Worm (Caenorhabditis elegans) whole organism, late embryonic: ENCODE results near the gene npax-1.
A peak's percentile ranks its signal among the peaks of the same experiment; 100 is the strongest.

ENCODE experiments used
- C08G9.2 ChIP-seq: sonication (generic microtip); optimal IDR thresholded peaks from 2 replicates; lab custom pipeline; 2016; ENCODE audit warnings: mild to moderate bottlenecking, missing genetic modification characterization, moderate library complexity, missing compliant biosample characterization
- F13H6.1 ChIP-seq: sonication (generic microtip); optimal IDR thresholded peaks from 2 replicates; lab custom pipeline; 2016; ENCODE audit warnings: missing genetic modification characterization, missing compliant biosample characterization
- K02D7.2 ChIP-seq: sonication (generic microtip); optimal IDR thresholded peaks from 2 replicates; lab custom pipeline; 2017; ENCODE audit warnings: mild to moderate bottlenecking, missing genetic modification characterization, missing compliant biosample characterization
- K09A11.1 ChIP-seq: sonication (generic microtip); optimal IDR thresholded peaks from 2 replicates; lab custom pipeline; 2017; ENCODE audit warnings: antibody characterized with exemption, mild to moderate bottlenecking, missing genetic modification characterization, missing compliant biosample characterization; ENCODE audit not compliant: insufficient read depth
- T23F11.4 ChIP-seq: fragments of 200-800 bp; sonication (Bioruptor generic); optimal IDR thresholded peaks from 2 replicates; lab custom pipeline; 2018; ENCODE audit warnings: mild to moderate bottlenecking, missing genetic modification characterization, missing compliant biosample characterization
- ahr-1 ChIP-seq: sonication (generic microtip); optimal IDR thresholded peaks from 2 replicates; lab custom pipeline; 2016; ENCODE audit warnings: missing genetic modification characterization, missing compliant biosample characterization
- ama-1 ChIP-seq: fragments of 150-350 bp; optimal IDR thresholded peaks from 2 replicates; lab custom pipeline; 2014
- ceh-14 ChIP-seq: sonication (generic microtip); optimal IDR thresholded peaks from 2 replicates; lab custom pipeline; 2016; ENCODE audit warnings: missing genotype, missing genetic modification characterization, missing compliant biosample characterization
- ceh-18 ChIP-seq: sonication (generic microtip); optimal IDR thresholded peaks from 2 replicates; lab custom pipeline; 2016; ENCODE audit warnings: missing genetic modification characterization, missing compliant biosample characterization
- ceh-22 ChIP-seq: sonication (generic microtip); optimal IDR thresholded peaks from 2 replicates; lab custom pipeline; 2017; ENCODE audit warnings: missing biosample characterization, missing genetic modification characterization
- ceh-30 ChIP-seq: fragments of 150-350 bp; optimal IDR thresholded peaks from 2 replicates; lab custom pipeline; 2014; ENCODE audit warnings: missing biosample characterization, missing genetic modification characterization
- ceh-45 ChIP-seq: fragments of 200-800 bp; sonication (Bioruptor generic); IDR thresholded peaks from 2 replicates; pipeline ENCODE4 v1.3.6; 2022; ENCODE audit warnings: missing genetic modification reagents, missing genetic modification characterization, missing compliant biosample characterization
- ceh-48 ChIP-seq: sonication (generic microtip); optimal IDR thresholded peaks from 2 replicates; lab custom pipeline; 2016; ENCODE audit warnings: missing genetic modification characterization, inconsistent platforms, missing compliant biosample characterization
- ceh-6 ChIP-seq: fragments of 200-800 bp; sonication (Bioruptor generic); optimal IDR thresholded peaks from 2 replicates; lab custom pipeline; 2018; ENCODE audit warnings: mild to moderate bottlenecking, missing genetic modification characterization, missing compliant biosample characterization
- ceh-9 ChIP-seq: sonication (generic microtip); optimal IDR thresholded peaks from 2 replicates; lab custom pipeline; 2016; ENCODE audit warnings: mild to moderate bottlenecking, missing genetic modification characterization, inconsistent platforms, missing compliant biosample characterization
- dmd-4 ChIP-seq: sonication (generic microtip); optimal IDR thresholded peaks from 2 replicates; lab custom pipeline; 2016; ENCODE audit warnings: borderline replicate concordance, missing genetic modification characterization, missing compliant biosample characterization
- elt-2 ChIP-seq: sonication (generic microtip); optimal IDR thresholded peaks from 2 replicates; lab custom pipeline; 2016; ENCODE audit warnings: missing genetic modification reagents, missing genetic modification characterization, missing compliant biosample characterization
- elt-4 ChIP-seq: sonication (generic microtip); optimal IDR thresholded peaks from 2 replicates; lab custom pipeline; 2016; ENCODE audit warnings: missing genetic modification characterization, missing compliant biosample characterization
- eyg-1 ChIP-seq: sonication (generic microtip); optimal IDR thresholded peaks from 2 replicates; lab custom pipeline; 2016; ENCODE audit warnings: missing genotype, missing genetic modification characterization, missing compliant biosample characterization
- fkh-10 ChIP-seq: fragments of 150-350 bp; optimal IDR thresholded peaks from 2 replicates; lab custom pipeline; 2014; ENCODE audit warnings: missing biosample characterization, missing genetic modification reagents, missing genetic modification characterization
- gmeb-2 ChIP-seq: sonication (generic microtip); optimal IDR thresholded peaks from 2 replicates; lab custom pipeline; 2016; ENCODE audit warnings: missing genetic modification characterization, inconsistent platforms, missing compliant biosample characterization
- hlh-30 ChIP-seq: sonication (generic microtip); optimal IDR thresholded peaks from 2 replicates; lab custom pipeline; 2017; ENCODE audit warnings: antibody characterized with exemption, missing genetic modification characterization, missing compliant biosample characterization; ENCODE audit not compliant: insufficient read depth
- hlh-8 ChIP-seq: sonication (generic microtip); optimal IDR thresholded peaks from 2 replicates; lab custom pipeline; 2016; ENCODE audit warnings: missing genotype, missing genetic modification characterization, missing compliant biosample characterization
- lim-6 ChIP-seq: sonication (generic microtip); optimal IDR thresholded peaks from 2 replicates; lab custom pipeline; 2016; ENCODE audit warnings: missing genetic modification characterization, missing compliant biosample characterization
- madf-2 ChIP-seq: sonication (generic microtip); optimal IDR thresholded peaks from 2 replicates; lab custom pipeline; 2017; ENCODE audit warnings: missing genetic modification characterization, missing compliant biosample characterization
- nhr-11 ChIP-seq: fragments of 150-350 bp; optimal IDR thresholded peaks from 2 replicates; lab custom pipeline; 2014; ENCODE audit warnings: missing biosample characterization, missing genetic modification characterization
- nhr-232 ChIP-seq: sonication (generic microtip); optimal IDR thresholded peaks from 2 replicates; lab custom pipeline; 2016; ENCODE audit warnings: missing genetic modification characterization, missing compliant biosample characterization
- pat-9 ChIP-seq: fragments of 200-800 bp; sonication (Bioruptor generic); optimal IDR thresholded peaks from 2 replicates; lab custom pipeline; 2018; ENCODE audit warnings: mild to moderate bottlenecking, missing genetic modification characterization, moderate library complexity, missing compliant biosample characterization
- pha-2 ChIP-seq: sonication (generic microtip); optimal IDR thresholded peaks from 2 replicates; lab custom pipeline; 2017; ENCODE audit warnings: mild to moderate bottlenecking, missing genetic modification characterization, missing compliant biosample characterization
- pros-1 ChIP-seq: fragments of 150-350 bp; optimal IDR thresholded peaks from 2 replicates; lab custom pipeline; 2014; ENCODE audit warnings: missing biosample characterization, missing genetic modification reagents, missing genetic modification characterization
- ref-2 ChIP-seq: sonication (generic microtip); optimal IDR thresholded peaks from 2 replicates; lab custom pipeline; 2016; ENCODE audit warnings: missing genetic modification characterization, missing compliant biosample characterization
- sox-2 ChIP-seq: fragments of 200-800 bp; sonication (Bioruptor generic); IDR thresholded peaks from 2 replicates; pipeline ENCODE4 v1.3.6; 2022; ENCODE audit warnings: missing genetic modification reagents, missing genetic modification characterization, missing compliant biosample characterization
- syd-9 ChIP-seq: sonication (generic microtip); optimal IDR thresholded peaks from 2 replicates; lab custom pipeline; 2016; ENCODE audit warnings: mild to moderate bottlenecking, missing genetic modification characterization, moderate library complexity, missing compliant biosample characterization
- tbx-2 ChIP-seq: sonication (generic microtip); optimal IDR thresholded peaks from 2 replicates; lab custom pipeline; 2016; ENCODE audit warnings: missing genetic modification characterization, missing compliant biosample characterization
- tbx-7 ChIP-seq: sonication (generic microtip); optimal IDR thresholded peaks from 2 replicates; lab custom pipeline; 2016; ENCODE audit warnings: missing genotype, missing genetic modification characterization, missing compliant biosample characterization
- unc-3 ChIP-seq, 2 experiments: fragments of 200-800 bp in 1 of 2; sonication (Bioruptor generic) in 1 of 2; sonication (generic microtip) in 1 of 2; conservative IDR thresholded peaks in 1 of 2; optimal IDR thresholded peaks in 1 of 2; 2 replicates each; pipeline versions ENCODE4 v1.3.6 to Lab custom; 2016 to 2022; ENCODE audit warnings: missing compliant biosample characterization in 2 of 2, missing genetic modification characterization in 2 of 2, missing genetic modification reagents in 1 of 2
- unc-42 ChIP-seq: sonication (generic microtip); optimal IDR thresholded peaks from 2 replicates; lab custom pipeline; 2016; ENCODE audit warnings: missing genotype, missing genetic modification characterization, missing compliant biosample characterization
- unc-55 ChIP-seq: sonication (generic microtip); optimal IDR thresholded peaks from 2 replicates; lab custom pipeline; 2017; ENCODE audit warnings: missing biosample characterization, missing genetic modification reagents, missing genetic modification characterization
- unc-86 ChIP-seq: sonication (generic microtip); optimal IDR thresholded peaks from 2 replicates; lab custom pipeline; 2016; ENCODE audit warnings: missing genetic modification characterization, missing compliant biosample characterization
- zip-5 ChIP-seq: sonication (generic microtip); optimal IDR thresholded peaks from 2 replicates; lab custom pipeline; 2016; ENCODE audit warnings: missing genetic modification characterization, missing compliant biosample characterization

npax-1 gene

DNA sequence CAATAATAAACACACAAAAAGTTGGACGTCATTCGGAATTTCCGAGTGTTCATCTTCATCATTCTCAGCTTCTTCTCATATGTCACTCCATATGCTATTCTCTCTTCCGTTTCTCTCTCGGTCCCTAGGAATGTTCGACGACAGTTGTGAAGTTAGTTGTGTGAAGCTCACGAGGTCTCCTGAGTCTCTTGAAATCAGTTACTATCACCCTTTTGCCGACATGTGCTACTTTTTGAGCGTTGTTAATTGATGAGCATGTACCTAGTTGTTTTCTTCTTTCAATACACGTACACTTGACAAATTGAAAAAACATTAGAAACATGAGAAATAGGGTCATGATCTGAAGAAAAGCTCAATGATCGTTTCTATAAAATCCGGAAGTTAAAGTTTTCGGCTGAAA, 7.8 kb downstream of the npax-1 start:
- peak; percentile 66 for TF ChIP-seq ceh-18 (tag; lab: Kevin White, UChicago)
- TF ChIP-seq lim-6 (tag; lab: Kevin White, UChicago), result no peak

DNA sequence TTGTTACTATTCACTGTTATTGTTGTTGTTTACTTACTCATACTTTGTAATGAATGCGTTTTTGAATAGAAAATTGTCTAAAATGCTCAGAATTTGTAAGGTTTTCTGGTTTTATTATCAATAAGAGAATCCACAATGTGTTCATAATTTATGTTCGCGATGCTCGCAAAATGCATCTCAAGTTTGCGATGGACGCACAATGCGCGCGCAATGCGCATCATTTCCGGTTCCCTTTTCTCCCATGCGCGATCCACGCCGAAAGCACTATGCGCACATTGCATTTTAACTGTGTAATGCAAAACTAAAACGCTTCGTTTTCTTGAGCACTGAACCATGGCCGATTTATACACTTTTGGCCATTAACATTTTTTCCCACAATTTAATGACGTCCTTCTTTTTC, 11.7 kb downstream of the npax-1 start:
- TF ChIP-seq pha-2 (tag; lab: Kevin White, UChicago) (no peak), unc-55 (GFP tag; lab: Kevin White, UChicago) (no peak), F13H6.1 (no peak), tbx-2 (no peak), ceh-14 (tag; lab: Kevin White, UChicago) (no peak), nhr-232 (tag; lab: Kevin White, UChicago) (no peak), madf-2 (no peak), ceh-9 (no peak), ceh-18 (tag; lab: Kevin White, UChicago) (no peak), ceh-48 (tag; lab: Kevin White, UChicago) (no peak), hlh-30 (tag; lab: Kevin White, UChicago) (no peak), unc-3 (GFP tag; conservative IDR thresholded peaks at IDR 0.05; lab: Robert Waterston, UW) (no peak), unc-3 (tag; optimal IDR thresholded peaks at IDR 0.05; lab: Kevin White, UChicago) (no peak), ref-2 (tag; lab: Kevin White, UChicago) (no peak), syd-9 (tag; lab: Kevin White, UChicago) (no peak), ama-1 (lab: Kevin White, UChicago) (no peak)

DNA sequence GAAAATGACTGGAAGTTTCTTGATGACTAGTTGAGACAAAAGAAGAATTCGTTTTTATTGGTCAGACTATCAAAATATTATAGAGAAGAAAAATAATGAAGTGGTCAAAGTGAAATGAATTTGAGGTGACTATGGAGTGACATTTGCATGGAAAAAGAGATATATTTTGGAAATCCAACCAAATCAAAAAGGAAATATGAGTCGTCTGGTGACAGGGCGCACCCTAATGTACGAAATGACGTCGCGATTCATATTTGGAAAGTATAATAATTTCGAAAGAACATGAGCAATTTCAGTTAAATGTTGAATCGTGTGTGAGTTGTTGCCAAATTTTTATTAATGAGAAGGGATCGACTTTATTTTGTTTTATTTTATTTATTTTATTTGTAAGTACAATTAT, 13.7 kb downstream of the npax-1 start, which contains the start of gene F21D12.2:
Gene F21D12.2 (plus strand): TSS at position 301 of the 400 bp plus-strand sequence.
- no peak for TF ChIP-seq ahr-1 (tag; lab: Kevin White, UChicago)

DNA sequence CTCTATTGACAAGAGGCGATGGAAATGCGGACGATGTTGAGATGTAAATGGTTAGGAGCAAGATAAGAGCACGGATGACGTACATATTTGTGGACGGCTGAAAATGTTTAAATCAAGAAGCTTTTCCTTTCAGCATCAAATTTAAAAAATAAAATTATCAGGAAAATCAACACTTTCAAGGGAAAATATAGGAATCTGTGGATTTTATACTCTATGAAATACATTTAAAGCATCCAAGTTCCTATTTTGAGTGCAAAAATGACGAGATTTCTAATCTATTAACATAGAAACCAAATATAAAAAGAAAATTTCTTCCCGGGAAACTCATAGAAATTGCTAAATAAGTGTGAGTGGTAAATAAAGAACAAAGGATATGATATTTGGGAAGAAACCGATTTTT, 17.0 kb downstream of the npax-1 start, which contains the start of gene F45E12.6:
Gene F45E12.6 (minus strand): TSS at position 101 of the 400 bp plus-strand sequence.
- TF ChIP-seq dmd-4 (no peak), zip-5 (tag; lab: Kevin White, UChicago) (no peak), elt-2 (no peak), ceh-9 (no peak), ref-2 (tag; lab: Kevin White, UChicago) (no peak), tbx-7 (tag; lab: Kevin White, UChicago) (no peak), elt-4 (tag; lab: Kevin White, UChicago) (no peak), ceh-45 (GFP tag; lab: Robert Waterston, UW) (no peak)

ce11 chrII:7310023-7310422, 21.1 kb downstream of the npax-1 start, which contains the start of the genes F45E12.5 and cnep-1:
Gene F45E12.5 (minus strand): TSS chrII:7310115.
Gene cnep-1 (plus strand): TSS chrII:7310348.
- TF ChIP-seq K02D7.2 (tag; lab: Kevin White, UChicago), result no peak
- TF ChIP-seq unc-42 (tag; lab: Kevin White, UChicago), result no peak
- no peak for TF ChIP-seq ama-1 (lab: Kevin White, UChicago)
- no peak for TF ChIP-seq ceh-18 (tag; lab: Kevin White, UChicago)
- no peak for TF ChIP-seq gmeb-2
- TF ChIP-seq pros-1 (tag; lab: Kevin White, UChicago), result no peak
- TF ChIP-seq eyg-1 (tag; lab: Kevin White, UChicago), result no peak
- TF ChIP-seq ceh-30 (tag; lab: Kevin White, UChicago), result no peak
- TF ChIP-seq C08G9.2 (tag; lab: Kevin White, UChicago), result no peak
- no peak for TF ChIP-seq ceh-9
- TF ChIP-seq ceh-22 (tag; lab: Kevin White, UChicago), result no peak
- TF ChIP-seq fkh-10 (GFP tag; lab: Kevin White, UChicago), result no peak
- no peak for TF ChIP-seq zip-5 (tag; lab: Kevin White, UChicago)
- TF ChIP-seq, all 69 proteins: peak for 0

- TF ChIP-seq ceh-18 (tag; lab: Kevin White, UChicago) (no peak), nhr-11 (tag; lab: Kevin White, UChicago) (no peak), K09A11.1 (tag; lab: Kevin White, UChicago) (no peak), hlh-8 (no peak), unc-86 (tag; lab: Kevin White, UChicago) (no peak), pat-9 (no peak), T23F11.4 (GFP tag; lab: Kevin White, UChicago) (no peak), sox-2 (GFP tag; lab: Robert Waterston, UW) (no peak), ceh-6 (GFP tag; lab: Kevin White, UChicago) (no peak), ref-2 (tag; lab: Kevin White, UChicago) (no peak)
Measured at ce11 chrII:7305558-7305957, 25.6 kb downstream of the npax-1 start, which contains the start of gene brf-1. Gene brf-1 (plus strand): TSS chrII:7305858.
